Worm (Caenorhabditis elegans): ENCODE measurements around the gene egl-10.

ce11 chrV:12404544-12404943 lies 58.3 kb downstream of the egl-10 start, which contains the start of gene K01D12.9:
- TF ChIP-seq ZK546.5 (tag; optimal IDR thresholded peaks at IDR 0.05) = no peak
- TF ChIP-seq nhr-12 (tag; optimal IDR thresholded peaks at IDR 0.05) = no peak
- no peak for TF ChIP-seq nhr-23 (tag; optimal IDR thresholded peaks at IDR 0.05)
- TF ChIP-seq fos-1 (tag; optimal IDR thresholded peaks at IDR 0.05) = no peak
- TF ChIP-seq mbf-1 (tag; optimal IDR thresholded peaks at IDR 0.05) = no peak
- TF ChIP-seq unc-55 (GFP tag; optimal IDR thresholded peaks at IDR 0.05) = no peak
- no peak for TF ChIP-seq blmp-1 (tag; optimal IDR thresholded peaks at IDR 0.05; ENCODE audit: insufficient read depth)
- no peak for TF ChIP-seq egl-27 (tag; optimal IDR thresholded peaks at IDR 0.05)
- TF ChIP-seq unc-39 (tag; optimal IDR thresholded peaks at IDR 0.05) = no peak
- TF ChIP-seq ztf-4 (tag; optimal IDR thresholded peaks at IDR 0.05) = no peak
- no peak for TF ChIP-seq ceh-82 (tag; optimal IDR thresholded peaks at IDR 0.05)

All from whole organism, L2 larva.